Fruit fly (Drosophila melanogaster) whole organism, embryonic: Measurements from ENCODE around the gene Atg6.

Source experiments
- ATbp ChIP-seq: fragments of 200-800 bp; sonication (Bioruptor generic); optimal IDR thresholded peaks from 2 replicates; lab custom pipeline; 2017; ENCODE audit warnings: missing biosample characterization, mild to moderate bottlenecking, missing genetic modification characterization, missing genetic modification reagents
- C15 ChIP-seq: fragments of 200-800 bp; sonication (Bioruptor generic); IDR thresholded peaks from 3 replicates; pipeline ENCODE4 v1.3.6; 2022; ENCODE audit warnings: missing biosample characterization, missing genetic modification characterization
- CG10209 ChIP-seq: fragments of 200-800 bp; sonication (Bioruptor generic); optimal IDR thresholded peaks from 3 replicates; lab custom pipeline; 2017; ENCODE audit warnings: missing biosample characterization, mild to moderate bottlenecking, missing genetic modification characterization, missing genetic modification reagents
- CG10431 ChIP-seq: fragments of 200-800 bp; sonication (Bioruptor generic); optimal IDR thresholded peaks from 3 replicates; lab custom pipeline; 2018; ENCODE audit warnings: missing biosample characterization, mild to moderate bottlenecking, missing genetic modification characterization
- CG10959 ChIP-seq: fragments of 200-800 bp; sonication (Bioruptor generic); IDR thresholded peaks from 2 replicates; pipeline ENCODE4 v1.3.6; 2022; ENCODE audit warnings: missing biosample characterization, missing genetic modification characterization
- CG13296 ChIP-seq: fragments of 200-800 bp; sonication (Bioruptor generic); optimal IDR thresholded peaks from 3 replicates; lab custom pipeline; 2018; ENCODE audit warnings: missing biosample characterization, mild to moderate bottlenecking, missing genetic modification characterization
- CG1602 ChIP-seq: fragments of 200-800 bp; sonication (Bioruptor generic); optimal IDR thresholded peaks from 3 replicates; lab custom pipeline; 2016; ENCODE audit warnings: missing biosample characterization, missing genetic modification characterization
- CG17829 ChIP-seq: fragments of 200-800 bp; optimal IDR thresholded peaks from 2 replicates; lab custom pipeline; 2019; ENCODE audit warnings: missing biosample characterization, mild to moderate bottlenecking, missing genetic modification characterization, moderate library complexity
- CG18262 ChIP-seq: fragments of 200-800 bp; optimal IDR thresholded peaks from 3 replicates; lab custom pipeline; 2019; ENCODE audit warnings: missing biosample characterization, mild to moderate bottlenecking, missing genetic modification characterization, moderate library complexity
- CG2199 ChIP-seq: fragments of 200-800 bp; sonication (Bioruptor generic); IDR thresholded peaks from 3 replicates; pipeline ENCODE4 v1.3.6; 2022; ENCODE audit warnings: missing biosample characterization, missing genetic modification characterization
- CG2889 ChIP-seq: fragments of 200-800 bp; sonication (Bioruptor generic); IDR thresholded peaks from 3 replicates; pipeline ENCODE4 v1.3.6; 2022; ENCODE audit warnings: missing biosample characterization, missing genetic modification characterization
- CG32532 ChIP-seq: fragments of 200-800 bp; sonication (Bioruptor generic); IDR thresholded peaks from 2 replicates; pipeline ENCODE4 v1.3.6; 2022; ENCODE audit warnings: missing biosample characterization, missing genetic modification characterization
- CG4404 ChIP-seq: fragments of 200-800 bp; sonication (Bioruptor generic); IDR thresholded peaks from 2 replicates; pipeline ENCODE4 v1.3.6; 2022; ENCODE audit warnings: missing biosample characterization, missing genetic modification characterization
- CG4707 ChIP-seq: fragments of 200-800 bp; sonication (Bioruptor generic); optimal IDR thresholded peaks from 2 replicates; lab custom pipeline; 2018; ENCODE audit warnings: missing biosample characterization, mild to moderate bottlenecking, missing genetic modification characterization, moderate library complexity
- CG6254 ChIP-seq: fragments of 200-800 bp; sonication (Bioruptor generic); optimal IDR thresholded peaks from 3 replicates; lab custom pipeline; 2017; ENCODE audit warnings: mild to moderate bottlenecking, missing biosample characterization, missing genetic modification reagents, missing genetic modification characterization
- CG6765 ChIP-seq: fragments of 200-800 bp; sonication (Bioruptor generic); optimal IDR thresholded peaks from 3 replicates; lab custom pipeline; 2017; ENCODE audit warnings: missing biosample characterization, mild to moderate bottlenecking, missing genetic modification characterization
- CG9727 ChIP-seq: fragments of 200-800 bp; sonication (Bioruptor generic); optimal IDR thresholded peaks from 3 replicates; lab custom pipeline; 2017; ENCODE audit warnings: missing biosample characterization, mild to moderate bottlenecking, missing genetic modification characterization
- CG9817 ChIP-seq: fragments of 200-800 bp; sonication (Bioruptor generic); optimal IDR thresholded peaks from 2 replicates; lab custom pipeline; 2018; ENCODE audit warnings: missing biosample characterization, mild to moderate bottlenecking, missing genetic modification characterization, moderate library complexity
- Dip3 ChIP-seq: fragments of 200-800 bp; sonication (Bioruptor generic); optimal IDR thresholded peaks from 3 replicates; lab custom pipeline; 2016; ENCODE audit warnings: missing biosample characterization, missing genetic modification characterization
- Dll ChIP-seq: fragments of 200-800 bp; sonication (Bioruptor generic); IDR thresholded peaks from 4 replicates; pipeline ENCODE4 v1.3.6; 2022; ENCODE audit warnings: missing biosample characterization, missing genetic modification characterization; ENCODE audit not compliant: partially characterized antibody
- E2f1 ChIP-seq: fragments of 200-800 bp; sonication (Bioruptor generic); IDR thresholded peaks from 2 replicates; pipeline ENCODE4 v1.3.6; 2022; ENCODE audit warnings: missing biosample characterization, missing genetic modification characterization
- Gsc ChIP-seq: fragments of 200-800 bp; sonication (Bioruptor generic); IDR thresholded peaks from 2 replicates; pipeline ENCODE4 v1.3.6; 2022; ENCODE audit warnings: missing biosample characterization, missing genetic modification characterization
- Gug ChIP-seq: fragments of 200-800 bp; sonication (Bioruptor generic); IDR thresholded peaks from 4 replicates; pipeline ENCODE4 v1.3.6; 2022; ENCODE audit warnings: missing biosample characterization, missing genetic modification characterization
- HHEX ChIP-seq: fragments of 200-800 bp; sonication (Bioruptor generic); optimal IDR thresholded peaks from 3 replicates; lab custom pipeline; 2017; ENCODE audit warnings: missing biosample characterization, mild to moderate bottlenecking, missing genetic modification characterization, missing genetic modification reagents
- HLH3B ChIP-seq: fragments of 200-800 bp; sonication (Bioruptor generic); IDR thresholded peaks from 2 replicates; pipeline ENCODE4 v1.3.6; 2022; ENCODE audit warnings: missing biosample characterization, missing genetic modification characterization
- HLHmδ ChIP-seq: fragments of 200-800 bp; sonication (Bioruptor generic); optimal IDR thresholded peaks from 2 replicates; lab custom pipeline; 2018; ENCODE audit warnings: missing biosample characterization, mild to moderate bottlenecking, missing genetic modification characterization, moderate library complexity
- Hsf ChIP-seq: fragments of 200-800 bp; sonication (Bioruptor generic); optimal IDR thresholded peaks from 3 replicates; lab custom pipeline; 2016; ENCODE audit warnings: missing biosample characterization, missing genetic modification characterization
- Jarid2 ChIP-seq: fragments of 200-800 bp; sonication (Bioruptor generic); optimal IDR thresholded peaks from 3 replicates; lab custom pipeline; 2017; ENCODE audit warnings: mild to moderate bottlenecking, missing biosample characterization, missing genetic modification reagents, missing genetic modification characterization
- Med ChIP-seq: fragments of 200-800 bp; sonication (Bioruptor generic); peaks from one replicate; lab custom pipeline; 2016; ENCODE audit warnings: missing biosample characterization, missing genetic modification characterization, mild to moderate bottlenecking, inconsistent platforms, moderate library complexity
- Meics ChIP-seq: fragments of 200-800 bp; sonication (Bioruptor generic); optimal IDR thresholded peaks from 2 replicates; lab custom pipeline; 2017; ENCODE audit warnings: missing biosample characterization, mild to moderate bottlenecking, missing genetic modification characterization
- Oaz ChIP-seq: fragments of 200-800 bp; sonication (Bioruptor generic); IDR thresholded peaks from 2 replicates; pipeline ENCODE4 v1.3.6; 2022; ENCODE audit warnings: missing biosample characterization, missing genetic modification characterization
- Taf1 ChIP-seq: fragments of 200-800 bp; sonication (Bioruptor generic); IDR thresholded peaks from 2 replicates; pipeline ENCODE4 v1.3.6; 2022; ENCODE audit warnings: missing biosample characterization, missing genetic modification characterization
- Xbp1 ChIP-seq: fragments of 200-800 bp; sonication (Bioruptor generic); optimal IDR thresholded peaks from 3 replicates; lab custom pipeline; 2016; ENCODE audit warnings: missing biosample characterization, mild to moderate bottlenecking, missing genetic modification characterization
- ab ChIP-seq: fragments of 200-800 bp; sonication (Bioruptor generic); optimal IDR thresholded peaks from 2 replicates; lab custom pipeline; 2016; ENCODE audit warnings: missing biosample characterization, missing genetic modification characterization
- amos ChIP-seq: fragments of 200-800 bp; sonication (Bioruptor generic); IDR thresholded peaks from 2 replicates; pipeline ENCODE4 v1.3.6; 2022; ENCODE audit warnings: missing biosample characterization, missing genetic modification characterization; ENCODE audit not compliant: partially characterized antibody
- btn ChIP-seq: fragments of 200-800 bp; sonication (Bioruptor generic); optimal IDR thresholded peaks from 2 replicates; lab custom pipeline; 2016; ENCODE audit warnings: missing biosample characterization, missing genetic modification characterization
- dan ChIP-seq: fragments of 200-800 bp; sonication (Bioruptor generic); IDR thresholded peaks from 2 replicates; pipeline ENCODE4 v1.3.6; 2022; ENCODE audit warnings: missing biosample characterization, missing genetic modification characterization
- ems ChIP-seq: fragments of 200-800 bp; sonication (Bioruptor generic); optimal IDR thresholded peaks from 3 replicates; lab custom pipeline; 2016; ENCODE audit warnings: missing biosample characterization, missing genetic modification characterization
- grau ChIP-seq: fragments of 200-800 bp; optimal IDR thresholded peaks from 3 replicates; lab custom pipeline; 2019; ENCODE audit warnings: missing biosample characterization, mild to moderate bottlenecking, missing genetic modification characterization, moderate library complexity
- ham ChIP-seq: fragments of 200-800 bp; sonication (Bioruptor generic); IDR thresholded peaks from 2 replicates; pipeline ENCODE4 v1.3.6; 2022; ENCODE audit warnings: missing biosample characterization, missing genetic modification characterization
- jing ChIP-seq: fragments of 200-800 bp; sonication (Bioruptor generic); optimal IDR thresholded peaks from 2 replicates; lab custom pipeline; 2018; ENCODE audit warnings: missing biosample characterization, mild to moderate bottlenecking, missing genetic modification characterization
- kah ChIP-seq: fragments of 200-800 bp; sonication (Bioruptor generic); optimal IDR thresholded peaks from 2 replicates; lab custom pipeline; 2018; ENCODE audit warnings: missing biosample characterization, mild to moderate bottlenecking, missing genetic modification characterization
- mirr ChIP-seq: fragments of 200-800 bp; sonication (Bioruptor generic); optimal IDR thresholded peaks from 3 replicates; lab custom pipeline; 2018; ENCODE audit warnings: missing biosample characterization, mild to moderate bottlenecking, missing genetic modification characterization
- nau ChIP-seq: fragments of 200-800 bp; sonication (Bioruptor generic); optimal IDR thresholded peaks from 3 replicates; lab custom pipeline; 2017; ENCODE audit warnings: missing biosample characterization, mild to moderate bottlenecking, missing genetic modification characterization, missing genetic modification reagents
- phol ChIP-seq: fragments of 200-800 bp; sonication (Bioruptor generic); optimal IDR thresholded peaks from 3 replicates; lab custom pipeline; 2018; ENCODE audit warnings: missing biosample characterization, mild to moderate bottlenecking, missing genetic modification characterization, moderate library complexity
- prd ChIP-seq, 3 experiments: fragments of >200 bp in 2 of 3; fragments of 200-800 bp in 1 of 3; sonication (Bioruptor generic) in 1 of 3; optimal IDR thresholded peaks in 2 of 3; IDR thresholded peaks in 1 of 3; 2 replicates in 2 of 3; 3 replicates in 1 of 3; pipeline versions ENCODE4 v1.3.6 to Lab custom; 2017 to 2022; ENCODE audit warnings: missing biosample characterization in 1 of 3, missing genetic modification characterization in 1 of 3
- zfh1 ChIP-seq: fragments of 200-800 bp; sonication (Bioruptor generic); IDR thresholded peaks from 3 replicates; pipeline ENCODE4 v1.3.6; 2022; ENCODE audit warnings: missing biosample characterization, missing genetic modification characterization

The Atg6 gene

dm6 chr3R:24099039-24100026 is 48.8 kb upstream of the Atg6 start (continued):
- 0 out of 3 replicates have a peak, but pooled peaks have one; percentile 29 for TF ChIP-seq CG2199
- TF ChIP-seq CG13296 (GFP tag; lab: Kevin White, UChicago): peak; percentile 37
- TF ChIP-seq grau: peak; percentile 79
- peak; percentile 69; the same call in 2 of the 4 replicates for TF ChIP-seq Gug (GFP tag; lab: Robert Waterston, UW)
- TF ChIP-seq CG9727 (GFP tag; lab: Kevin White, UChicago): peak; percentile 76
- peak; percentile 79 for TF ChIP-seq Xbp1 (GFP tag; lab: Kevin White, UChicago)
- TF ChIP-seq HHEX (GFP tag; lab: Kevin White, UChicago): peak; percentile 79
- TF ChIP-seq Jarid2: no peak
- TF ChIP-seq mirr (GFP tag; lab: Kevin White, UChicago): peak; percentile 26
- peak; percentile 66 for TF ChIP-seq Dip3 (GFP tag; lab: Kevin White, UChicago)
- peak; percentile 1 for TF ChIP-seq ab (GFP tag; lab: Kevin White, UChicago)
- peak; percentile 64 for TF ChIP-seq CG1602 (GFP tag; lab: Kevin White, UChicago)
- TF ChIP-seq CG10431 (GFP tag; lab: Kevin White, UChicago): no peak
- TF ChIP-seq CG2889: peak; percentile 83
- TF ChIP-seq Dll (GFP tag; lab: Robert Waterston, UW): no peak
- peak; percentile 60; the same call in 1 of the 3 replicates for TF ChIP-seq C15 (GFP tag; lab: Robert Waterston, UW)
- peak; percentile 30 for TF ChIP-seq CG4707 (GFP tag; lab: Kevin White, UChicago)
- TF ChIP-seq Med: peak; percentile 98
- peak; percentile 59; the same call in 1 of the 2 replicates for TF ChIP-seq Taf1
- TF ChIP-seq zfh1 (GFP tag; lab: Robert Waterston, UW): peak; percentile 80
- TF ChIP-seq amos: no peak
- TF ChIP-seq HLHmδ: no peak
- TF ChIP-seq ATbp (GFP tag; lab: Kevin White, UChicago): peak; percentile 40
- peak; percentile 47 for TF ChIP-seq CG18262 (tag; lab: Kevin White, UChicago)
- peak; percentile 44; the same call in 1 of the 2 replicates for TF ChIP-seq ham (GFP tag; lab: Robert Waterston, UW)
- TF ChIP-seq phol (tag; lab: Kevin White, UChicago): peak; percentile 75
- peak; percentile 60 for TF ChIP-seq CG10959
- TF ChIP-seq CG4404 (GFP tag; lab: Robert Waterston, UW): peak; percentile 57
- peak; percentile 70 for TF ChIP-seq ems (GFP tag; lab: Kevin White, UChicago)
- TF ChIP-seq CG10209: peak; percentile 81
- peak; percentile 60; the same call in 1 of the 2 replicates for TF ChIP-seq Oaz (GFP tag; lab: Robert Waterston, UW)
- TF ChIP-seq HLH3B: peak; percentile 89
- TF ChIP-seq btn (GFP tag; lab: Kevin White, UChicago): peak; percentile 57
- TF ChIP-seq CG17829: peak; percentile 73
- TF ChIP-seq kah (GFP tag; lab: Kevin White, UChicago): no peak
- TF ChIP-seq prd (optimal IDR thresholded peaks at IDR 0.05; lab: Kevin White, UChicago): no peak
- TF ChIP-seq prd (GFP tag; IDR thresholded peaks at IDR 0.05; lab: Robert Waterston, UW): peak; percentile 89
- TF ChIP-seq CG6254 (GFP tag; lab: Kevin White, UChicago): peak; percentile 68
- TF ChIP-seq CG6765 (GFP tag; lab: Kevin White, UChicago): peak; percentile 13
- no peak for TF ChIP-seq dan (GFP tag; lab: Robert Waterston, UW)
- peak; percentile 49 for TF ChIP-seq nau (GFP tag; lab: Kevin White, UChicago)
- TF ChIP-seq CG9817 (tag; lab: Kevin White, UChicago): peak; percentile 54
- TF ChIP-seq jing (GFP tag; lab: Kevin White, UChicago): peak; percentile 72
- peak; percentile 80 for TF ChIP-seq Meics (GFP tag; lab: Kevin White, UChicago)
- TF ChIP-seq E2f1 (GFP tag; lab: Robert Waterston, UW): peak; percentile 81
- TF ChIP-seq Hsf (GFP tag; lab: Kevin White, UChicago): peak; percentile 83
- peak; percentile 43; the same call in 1 of the 2 replicates for TF ChIP-seq Gsc (GFP tag; lab: Robert Waterston, UW)
- peak; percentile 88 for TF ChIP-seq CG32532 (GFP tag; lab: Robert Waterston, UW)
